Worm (Caenorhabditis elegans) whole organism, L4 larva: Measurements from ENCODE around the gene ZK353.4.

ENCODE experiments used
- aha-1 ChIP-seq: fragments of 150-350 bp; peaks from one replicate; lab custom pipeline; 2014; ENCODE audit warnings: missing biosample characterization, missing genetic modification characterization
- ama-1 ChIP-seq: fragments of 150-350 bp; optimal IDR thresholded peaks from 2 replicates; lab custom pipeline; 2014; ENCODE audit warnings: inconsistent platforms, mixed read lengths
- attf-4 ChIP-seq: sonication (generic microtip); optimal IDR thresholded peaks from 3 replicates; lab custom pipeline; 2017; ENCODE audit warnings: missing biosample characterization, missing genetic modification characterization
- ceh-82 ChIP-seq: sonication (generic microtip); optimal IDR thresholded peaks from 2 replicates; lab custom pipeline; 2017; ENCODE audit warnings: missing biosample characterization, missing genetic modification characterization
- ctbp-1 ChIP-seq: fragments of 200-800 bp; sonication (Bioruptor generic); IDR thresholded peaks from 2 replicates; pipeline ENCODE4 v1.3.6; 2022; ENCODE audit warnings: missing genetic modification reagents, missing genetic modification characterization, missing compliant biosample characterization
- egl-43 ChIP-seq: fragments of 200-800 bp; sonication (Bioruptor generic); IDR thresholded peaks from 2 replicates; pipeline ENCODE4 v1.3.6; 2022; ENCODE audit warnings: missing genetic modification reagents, missing genetic modification characterization, missing compliant biosample characterization
- fkh-10 ChIP-seq: fragments of 150-350 bp; optimal IDR thresholded peaks from 2 replicates; lab custom pipeline; 2014; ENCODE audit warnings: missing biosample characterization, missing genetic modification reagents, missing genetic modification characterization
- fos-1 ChIP-seq: fragments of 150-350 bp; optimal IDR thresholded peaks from 2 replicates; lab custom pipeline; 2014; ENCODE audit warnings: missing biosample characterization, missing genetic modification characterization
- nhr-10 ChIP-seq: fragments of 150-350 bp; optimal IDR thresholded peaks from 2 replicates; lab custom pipeline; 2014; ENCODE audit warnings: missing biosample characterization, missing genetic modification characterization
- rbr-2 ChIP-seq: sonication (generic microtip); optimal IDR thresholded peaks from 2 replicates; lab custom pipeline; 2016; ENCODE audit warnings: missing genotype, missing genetic modification characterization, missing compliant biosample characterization
- skn-1 ChIP-seq: fragments of 150-350 bp; optimal IDR thresholded peaks from 2 replicates; lab custom pipeline; 2014; ENCODE audit warnings: missing biosample characterization, missing genetic modification characterization
- snpc-1.2 ChIP-seq: fragments of 200-800 bp; sonication (Bioruptor generic); IDR thresholded peaks from 2 replicates; pipeline ENCODE4 v1.3.6; 2022; ENCODE audit warnings: missing genetic modification reagents, missing genetic modification characterization, missing compliant biosample characterization
- vab-7 ChIP-seq: fragments of 200-800 bp; sonication (Bioruptor generic); IDR thresholded peaks from 2 replicates; pipeline ENCODE4 v1.3.6; 2022; ENCODE audit warnings: missing genetic modification reagents, missing genetic modification characterization, missing compliant biosample characterization

DNA sequence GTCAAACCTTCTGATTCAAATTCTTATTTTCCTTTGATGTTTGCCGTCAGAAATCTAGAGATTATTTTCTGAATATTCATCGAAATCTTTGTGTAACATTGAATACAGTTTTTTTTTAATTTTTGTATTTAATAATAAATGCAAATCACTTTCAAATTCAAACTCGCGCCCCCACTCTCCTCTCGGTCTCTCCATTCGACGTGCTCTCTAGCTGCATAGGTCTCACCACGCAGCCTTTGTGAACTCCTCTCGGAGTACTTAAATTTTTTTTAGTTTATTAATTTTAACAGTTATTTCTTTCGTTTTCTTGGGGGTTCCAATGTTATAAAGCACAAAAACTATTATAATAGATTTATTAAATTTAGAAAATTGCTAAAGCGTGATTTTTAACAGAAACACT, 19.3 kb downstream of the ZK353.4 start:
- TF ChIP-seq aha-1 (tag; lab: Kevin White, UChicago), result no peak
- TF ChIP-seq fos-1 (tag; lab: Kevin White, UChicago), result no peak
- no peak for TF ChIP-seq vab-7
- no peak for TF ChIP-seq nhr-10 (tag; lab: Kevin White, UChicago)
- no peak for TF ChIP-seq snpc-1.2 (GFP tag; lab: Robert Waterston, UW)
- TF ChIP-seq attf-4, result no peak
- TF ChIP-seq egl-43 (GFP tag; lab: Robert Waterston, UW), result no peak
- no peak for TF ChIP-seq ctbp-1 (GFP tag; lab: Robert Waterston, UW)
- no peak for TF ChIP-seq rbr-2 (tag; lab: Kevin White, UChicago)
- TF ChIP-seq ceh-82 (tag; lab: Kevin White, UChicago), result no peak
- TF ChIP-seq ama-1, result no peak
- no peak for TF ChIP-seq fkh-10 (GFP tag; lab: Kevin White, UChicago)
- TF ChIP-seq skn-1 (tag; lab: Kevin White, UChicago), result no peak
